Fruit fly (Drosophila melanogaster): ENCODE data around the gene CG7990.

Gene CG7990

DNA sequence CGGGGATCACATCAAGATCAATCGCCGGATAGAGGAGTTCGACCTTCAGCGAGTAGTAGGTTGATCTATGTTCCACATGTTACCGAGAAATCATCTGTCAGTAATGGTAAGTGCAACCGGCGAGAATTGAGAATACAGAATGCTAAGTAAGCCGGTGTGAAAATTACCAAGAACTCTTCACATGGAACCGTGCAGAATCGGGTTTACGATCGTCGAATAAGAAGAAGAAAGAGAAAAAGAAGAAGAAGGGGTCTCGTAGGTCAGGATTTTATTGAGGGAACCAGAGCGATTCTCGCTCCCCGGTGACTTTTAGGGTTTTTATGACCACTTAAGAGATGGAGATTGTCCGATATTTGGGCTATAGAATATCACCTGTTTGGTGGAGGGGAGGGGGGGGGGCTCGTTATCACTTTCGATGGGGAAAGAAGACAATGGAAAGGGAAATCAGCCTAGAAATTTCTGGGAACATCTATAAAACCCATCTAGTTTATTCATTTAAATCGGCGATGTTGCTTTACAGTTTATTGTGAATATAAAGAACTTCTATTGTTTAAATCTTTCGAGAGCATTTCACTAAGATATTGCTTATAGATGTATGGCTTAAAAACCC lies 19.3 kb upstream of the CG7990 start:
- TF ChIP-seq grn (GFP tag; optimal IDR thresholded peaks at IDR 0.05) = peak; percentile 26
- peak; percentile 46; the same call in 1 of the 2 replicates for TF ChIP-seq crol (GFP tag; IDR thresholded peaks at IDR 0.05)
- TF ChIP-seq GATAe (GFP tag; conservative IDR thresholded peaks at IDR 0.05) = no peak
- no peak for TF ChIP-seq prd (optimal IDR thresholded peaks at IDR 0.05)
- peak; percentile 13; the same call in 1 of the 3 replicates for TF ChIP-seq prd (GFP tag; IDR thresholded peaks at IDR 0.05)
- peak; percentile 55 for TF ChIP-seq zen (tag; optimal IDR thresholded peaks at IDR 0.05)
- TF ChIP-seq cad (GFP tag; optimal IDR thresholded peaks at IDR 0.05) = peak; percentile 88
- peak in 1 of 3 experiments; percentile 10 for TF ChIP-seq Stat92E (GFP tag; optimal IDR thresholded peaks at IDR 0.05)
- TF ChIP-seq twi (tag; optimal IDR thresholded peaks at IDR 0.05) = peak; percentile 34
- no peak for TF ChIP-seq CG17568 (GFP tag; optimal IDR thresholded peaks at IDR 0.05)
- peak; percentile 76 for TF ChIP-seq CG17385 (GFP tag; optimal IDR thresholded peaks at IDR 0.05)
- peak; percentile 22 for TF ChIP-seq CG33557 (GFP tag; optimal IDR thresholded peaks at IDR 0.05)
- peak; percentile 97 for TF ChIP-seq Blimp-1 (GFP tag; optimal IDR thresholded peaks at IDR 0.05)
- no peak for TF ChIP-seq crp (GFP tag; optimal IDR thresholded peaks at IDR 0.05)
- TF ChIP-seq tll (GFP tag; optimal IDR thresholded peaks at IDR 0.05) = peak in 1 of 2 experiments; percentile 18
- TF ChIP-seq CG6791 (GFP tag; IDR thresholded peaks at IDR 0.05; ENCODE audit: partially characterized antibody) = peak; percentile 11; the same call in 1 of the 3 replicates
- TF ChIP-seq gsb (GFP tag; IDR thresholded peaks at IDR 0.05) = no peak
- TF ChIP-seq kni (GFP tag; optimal IDR thresholded peaks at IDR 0.05) = peak; percentile 35

DNA sequence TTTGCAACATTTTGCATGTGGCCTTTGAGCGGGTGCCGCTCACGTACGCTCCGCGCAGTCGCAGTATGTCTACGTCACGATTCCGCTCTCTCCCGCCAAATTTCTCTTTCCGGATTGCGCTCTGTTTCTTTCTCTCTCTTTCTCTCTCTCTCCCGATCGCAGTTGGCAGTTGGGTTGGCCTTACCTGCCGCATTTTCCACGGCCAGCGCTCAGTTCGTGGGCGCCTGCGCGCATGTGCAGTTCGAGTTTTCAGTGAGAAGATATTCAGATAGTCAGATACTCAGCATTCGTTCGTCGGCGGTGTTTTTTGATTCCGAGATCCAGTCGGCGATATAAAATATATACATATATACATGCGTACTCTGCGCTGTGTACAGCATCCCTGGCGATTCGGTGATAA lies 18.6 kb upstream of the CG7990 start, which contains the start of gene CG7884:
TSS of gene CG7884 (plus strand) at position 208 of the 400 bp plus-strand sequence.
- TF ChIP-seq Optix (GFP tag; IDR thresholded peaks at IDR 0.05) = 0 out of 3 replicates have a peak, but pooled peaks have one; percentile 12
- peak; percentile 7 for TF ChIP-seq CG17829 (tag; optimal IDR thresholded peaks at IDR 0.05)
- no peak for TF ChIP-seq gce (GFP tag; IDR thresholded peaks at IDR 0.05)
- TF ChIP-seq gt (GFP tag; IDR thresholded peaks at IDR 0.05) = no peak
- TF ChIP-seq hb (GFP tag; IDR thresholded peaks at IDR 0.05; ENCODE audit: partially characterized antibody) = no peak
- TF ChIP-seq pan (optimal IDR thresholded peaks at IDR 0.05) = no peak
- no peak for TF ChIP-seq pan (GFP tag; optimal IDR thresholded peaks at IDR 0.05 in 1 of 2, IDR thresholded peaks at IDR 0.05 in 1 of 2)
- TF ChIP-seq CG12219 (GFP tag; optimal IDR thresholded peaks at IDR 0.05) = no peak
- peak; percentile 19; the same call in 1 of the 2 replicates for TF ChIP-seq vvl (GFP tag; IDR thresholded peaks at IDR 0.05)
- no peak for TF ChIP-seq CG6272 (GFP tag; IDR thresholded peaks at IDR 0.05)
- TF ChIP-seq CG13424 (tag; optimal IDR thresholded peaks at IDR 0.05) = no peak
- TF ChIP-seq CG34422 (GFP tag; IDR thresholded peaks at IDR 0.05) = 0 out of 3 replicates have a peak, but pooled peaks have one; percentile 56
- no peak for TF ChIP-seq CG15601 (tag; optimal IDR thresholded peaks at IDR 0.05)
- TF ChIP-seq Med (GFP tag) = peak; percentile 39
- no peak for TF ChIP-seq psq (GFP tag; optimal IDR thresholded peaks at IDR 0.05)
- peak; percentile 73 for TF ChIP-seq sens (GFP tag)
- TF ChIP-seq CG3847 (GFP tag; IDR thresholded peaks at IDR 0.05) = no peak
- TF ChIP-seq seq (GFP tag; IDR thresholded peaks at IDR 0.05) = no peak
- 0 out of 3 replicates have a peak, but pooled peaks have one; percentile 38 for TF ChIP-seq zfh1 (GFP tag; IDR thresholded peaks at IDR 0.05)
- TF ChIP-seq jing (GFP tag; optimal IDR thresholded peaks at IDR 0.05) = no peak
- no peak for TF ChIP-seq unc-4 (GFP tag; IDR thresholded peaks at IDR 0.05; ENCODE audit: partially characterized antibody)
- no peak for TF ChIP-seq CoRest (tag; optimal IDR thresholded peaks at IDR 0.05)
- TF ChIP-seq Eip74EF (GFP tag; optimal IDR thresholded peaks at IDR 0.05) = peak in 1 of 2 experiments; percentile 1
- no peak for TF ChIP-seq B-H1 (GFP tag; IDR thresholded peaks at IDR 0.05)
- TF ChIP-seq ewg (GFP tag; optimal IDR thresholded peaks at IDR 0.05) = no peak
- TF ChIP-seq vfl (GFP tag; optimal IDR thresholded peaks at IDR 0.05) = no peak
- TF ChIP-seq CG18599 (GFP tag; optimal IDR thresholded peaks at IDR 0.05) = no peak
- no peak; the same call in 1 of the 2 replicates for TF ChIP-seq hbn (GFP tag; IDR thresholded peaks at IDR 0.05; ENCODE audit: partially characterized antibody)
- no peak for TF ChIP-seq CG34376 (GFP tag; optimal IDR thresholded peaks at IDR 0.05)
- TF ChIP-seq CrebB (tag; optimal IDR thresholded peaks at IDR 0.05) = no peak
- peak; percentile 7 for TF ChIP-seq Deaf1 (tag; optimal IDR thresholded peaks at IDR 0.05)

All from whole organism, embryonic.